Fruit fly (Drosophila melanogaster) Kc167 (cell line): Measurements from ENCODE around the gene orb.

Source experiments
- Myc ChIP-seq: fragments of >200 bp; optimal IDR thresholded peaks from 2 replicates; lab custom pipeline; 2017; ENCODE audit warnings: missing external identifiers
- Sin3A ChIP-seq: fragments of >200 bp; optimal IDR thresholded peaks from 2 replicates; lab custom pipeline; 2018; ENCODE audit warnings: missing external identifiers
- h ChIP-seq: fragments of >200 bp; optimal IDR thresholded peaks from 3 replicates; lab custom pipeline; 2018; ENCODE audit warnings: missing external identifiers
- insv ChIP-seq: fragments of >200 bp; optimal IDR thresholded peaks from 3 replicates; lab custom pipeline; 2018; ENCODE audit warnings: missing external identifiers
- psq ChIP-seq: fragments of >200 bp; optimal IDR thresholded peaks from 2 replicates; lab custom pipeline; 2017; ENCODE audit warnings: missing external identifiers

DNA sequence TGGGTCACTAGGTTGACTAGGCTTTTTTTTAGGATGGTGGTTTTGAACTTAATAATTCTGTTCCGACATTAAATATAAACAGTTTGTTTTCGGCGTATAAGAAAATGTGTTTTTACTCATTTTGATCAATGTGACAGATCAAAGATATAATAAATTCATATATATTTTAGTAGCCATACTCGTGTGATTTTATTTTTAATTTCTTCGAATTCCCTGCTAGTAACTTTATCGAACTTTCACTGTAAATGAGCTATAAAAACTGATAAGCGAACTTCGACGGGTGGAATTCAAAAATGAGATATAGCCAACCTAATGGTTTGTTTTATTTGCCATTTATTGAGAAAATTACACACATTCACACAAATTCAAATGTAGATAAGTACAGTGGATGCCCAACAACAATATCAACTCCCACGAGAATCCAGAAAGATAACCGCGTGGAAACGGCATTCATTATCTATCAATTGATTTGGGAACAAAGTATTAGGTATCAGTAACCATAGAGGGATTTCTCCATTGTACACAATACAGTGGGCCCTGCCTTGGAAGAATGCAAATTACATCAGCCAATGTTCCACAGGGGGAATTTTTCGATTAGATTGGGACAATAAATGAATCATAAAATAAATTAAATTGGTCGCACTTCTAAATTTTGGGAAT is 57.4 kb downstream of the orb start:
- TF ChIP-seq psq (lab: Kevin White, UChicago) (no peak), insv (no peak), h (no peak), Sin3A (lab: Kevin White, UChicago) (no peak), Myc (lab: Kevin White, UChicago) (no peak)
